Fruit fly (Drosophila melanogaster) whole organism, prepupa: ENCODE measurements around the gene CG32767.

Experiments
- CG11762 ChIP-seq: fragments of 200-800 bp; sonication (Bioruptor generic); optimal IDR thresholded peaks from 3 replicates; lab custom pipeline; 2016; ENCODE audit warnings: missing biosample characterization, missing genetic modification characterization; ENCODE audit not compliant: insufficient read depth
- CG34406 ChIP-seq: fragments of 200-800 bp; sonication (Bioruptor generic); optimal IDR thresholded peaks from 3 replicates; lab custom pipeline; 2016; ENCODE audit warnings: missing biosample characterization, missing genetic modification characterization
- Eip78C ChIP-seq: fragments of 200-800 bp; sonication (Bioruptor generic); peaks from one replicate; lab custom pipeline; 2016; ENCODE audit warnings: missing biosample characterization, missing genetic modification characterization
- Lpt ChIP-seq: fragments of 200-800 bp; sonication (Bioruptor generic); optimal IDR thresholded peaks from 3 replicates; lab custom pipeline; 2016; ENCODE audit warnings: missing biosample characterization, missing genetic modification characterization
- Sox14 ChIP-seq: fragments of 200-800 bp; sonication (Bioruptor generic); optimal IDR thresholded peaks from 3 replicates; lab custom pipeline; 2016; ENCODE audit warnings: missing biosample characterization, missing genetic modification characterization
- Sox15 ChIP-seq: fragments of 200-800 bp; sonication (Bioruptor generic); optimal IDR thresholded peaks from 3 replicates; lab custom pipeline; 2016; ENCODE audit warnings: missing biosample characterization, missing genetic modification characterization
- acj6 ChIP-seq: fragments of 200-800 bp; sonication (Bioruptor generic); optimal IDR thresholded peaks from 3 replicates; lab custom pipeline; 2016; ENCODE audit warnings: missing biosample characterization, missing genetic modification characterization
- dsx ChIP-seq: fragments of 200-800 bp; optimal IDR thresholded peaks from 3 replicates; lab custom pipeline; 2019; ENCODE audit warnings: missing biosample characterization, mild to moderate bottlenecking, missing genetic modification characterization, moderate library complexity; ENCODE audit not compliant: poor library complexity, severe bottlenecking
- fkh ChIP-seq: fragments of 200-800 bp; sonication (Bioruptor generic); optimal IDR thresholded peaks from 3 replicates; lab custom pipeline; 2017; ENCODE audit warnings: missing biosample characterization, mild to moderate bottlenecking, missing genetic modification characterization, moderate library complexity

- TF ChIP-seq Lpt (GFP tag; lab: Kevin White, UChicago) (peak; percentile 67), Sox14 (peak; percentile 51), CG34406 (peak; percentile 61), Eip78C (GFP tag; lab: Kevin White, UChicago) (peak; percentile 92), Sox15 (GFP tag; lab: Kevin White, UChicago) (peak; percentile 46), acj6 (GFP tag; lab: Kevin White, UChicago) (peak; percentile 59), dsx (peak; percentile 24), fkh (GFP tag; lab: Kevin White, UChicago) (no peak), CG11762 (GFP tag; lab: Kevin White, UChicago) (peak; percentile 45)
These were observed 2.4 kb upstream of the CG32767 start for dm6 chrX:5086724-5087660.
